Worm (Caenorhabditis elegans): Measurements from ENCODE around the gene F26D2.3.

- no peak for TF ChIP-seq W03F9.2 (tag; optimal IDR thresholded peaks at IDR 0.05)
- TF ChIP-seq him-1 (tag; optimal IDR thresholded peaks at IDR 0.05), result no peak
- TF ChIP-seq dao-5 (tag; optimal IDR thresholded peaks at IDR 0.05), result no peak
These were observed 35.9 kb downstream of the F26D2.3 start, which contains the start of gene srh-141 for ce11 chrV:16443626-16444025.
